Fruit fly (Drosophila melanogaster): ENCODE measurements around the gene Mzt1.
A peak's percentile ranks its signal among the peaks of the same experiment; 100 is the strongest.

The Mzt1 gene

DNA sequence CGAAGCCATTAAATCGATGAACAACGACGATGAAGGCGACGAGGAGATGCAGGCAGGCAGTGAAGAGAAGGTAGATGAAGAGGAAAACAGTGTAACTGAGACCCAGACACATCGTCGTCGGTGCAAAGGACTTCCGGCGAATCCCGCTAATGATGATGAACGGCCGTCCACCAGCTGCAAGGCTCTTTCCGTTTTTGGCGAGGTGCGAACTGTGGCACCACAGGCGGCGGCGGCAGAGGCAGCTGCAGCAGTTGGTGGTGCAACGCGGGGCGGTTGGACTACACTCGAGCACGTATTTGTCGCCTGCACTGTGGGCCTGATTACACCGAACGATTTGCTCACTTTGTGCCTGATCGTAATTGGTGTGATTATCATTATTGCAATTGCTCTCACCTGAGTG lies 18.9 kb downstream of the Mzt1 start:
- TF ChIP-seq bab1 (GFP tag; optimal IDR thresholded peaks at IDR 0.05): no peak
- TF ChIP-seq CG7101 (tag; optimal IDR thresholded peaks at IDR 0.05): no peak
- TF ChIP-seq toe (GFP tag; optimal IDR thresholded peaks at IDR 0.05): no peak
- no peak for TF ChIP-seq CG11617 (GFP tag; optimal IDR thresholded peaks at IDR 0.05)
- TF ChIP-seq pad (GFP tag; optimal IDR thresholded peaks at IDR 0.05): no peak
- TF ChIP-seq cnc (optimal IDR thresholded peaks at IDR 0.05): no peak
- TF ChIP-seq CG33017 (tag; optimal IDR thresholded peaks at IDR 0.05): no peak
- TF ChIP-seq Mnt (GFP tag; optimal IDR thresholded peaks at IDR 0.05): no peak
- TF ChIP-seq kay (GFP tag; ENCODE audit: borderline replicate concordance): no peak
- TF ChIP-seq Clk (GFP tag; optimal IDR thresholded peaks at IDR 0.05): no peak
- TF ChIP-seq Crg-1 (GFP tag; optimal IDR thresholded peaks at IDR 0.05): no peak
- TF ChIP-seq ovo (GFP tag; optimal IDR thresholded peaks at IDR 0.05): no peak
- no peak for TF ChIP-seq CG14711 (tag; optimal IDR thresholded peaks at IDR 0.05)
- no peak for TF ChIP-seq CG7045 (GFP tag; optimal IDR thresholded peaks at IDR 0.05)

DNA sequence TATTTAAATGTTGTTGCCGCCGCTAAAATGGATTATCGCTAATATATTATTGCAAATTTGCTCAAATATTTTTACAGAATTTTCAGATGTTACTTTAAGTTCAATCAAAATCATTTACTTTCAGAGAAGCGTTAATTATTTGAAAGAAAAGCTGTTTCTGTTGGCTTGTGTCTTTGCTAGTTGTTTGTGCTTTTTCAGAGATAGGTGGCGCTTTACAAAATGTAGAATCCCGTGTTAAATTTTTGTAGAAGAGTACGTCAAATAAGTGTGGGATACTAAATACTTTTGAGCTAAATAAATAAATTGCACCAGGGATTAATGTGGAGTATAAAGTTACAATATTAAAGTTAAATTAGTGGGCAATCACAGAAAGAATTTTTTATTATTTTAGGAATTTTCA lies 20.2 kb downstream of the Mzt1 start:
- no peak for TF ChIP-seq kay (GFP tag; ENCODE audit: borderline replicate concordance)
- TF ChIP-seq CG7101 (tag; optimal IDR thresholded peaks at IDR 0.05): no peak
- no peak for TF ChIP-seq ovo (GFP tag; optimal IDR thresholded peaks at IDR 0.05)
- peak; percentile 10 for TF ChIP-seq bab1 (GFP tag; optimal IDR thresholded peaks at IDR 0.05)

DNA sequence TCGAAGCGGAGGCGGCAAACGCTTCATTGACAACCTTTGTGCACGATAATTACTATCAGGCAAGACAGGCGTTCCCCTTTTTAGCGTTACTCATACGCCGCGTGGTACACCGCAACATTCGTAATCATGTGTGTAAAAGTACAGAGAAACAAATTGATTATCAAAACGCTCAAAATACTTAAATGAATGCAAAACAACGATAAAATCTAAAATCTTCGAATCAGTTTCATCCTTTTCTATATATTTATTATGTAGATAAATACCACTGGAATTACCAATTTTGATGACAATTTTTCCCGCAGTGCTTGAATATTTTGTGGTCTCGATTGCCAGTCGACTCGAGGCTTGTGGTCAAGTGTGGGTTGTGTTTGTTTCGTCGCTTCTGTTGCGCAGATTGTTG lies 21.8 kb downstream of the Mzt1 start:
- TF ChIP-seq CG7101 (tag; optimal IDR thresholded peaks at IDR 0.05): no peak
- no peak for TF ChIP-seq CG7045 (GFP tag; optimal IDR thresholded peaks at IDR 0.05)

DNA sequence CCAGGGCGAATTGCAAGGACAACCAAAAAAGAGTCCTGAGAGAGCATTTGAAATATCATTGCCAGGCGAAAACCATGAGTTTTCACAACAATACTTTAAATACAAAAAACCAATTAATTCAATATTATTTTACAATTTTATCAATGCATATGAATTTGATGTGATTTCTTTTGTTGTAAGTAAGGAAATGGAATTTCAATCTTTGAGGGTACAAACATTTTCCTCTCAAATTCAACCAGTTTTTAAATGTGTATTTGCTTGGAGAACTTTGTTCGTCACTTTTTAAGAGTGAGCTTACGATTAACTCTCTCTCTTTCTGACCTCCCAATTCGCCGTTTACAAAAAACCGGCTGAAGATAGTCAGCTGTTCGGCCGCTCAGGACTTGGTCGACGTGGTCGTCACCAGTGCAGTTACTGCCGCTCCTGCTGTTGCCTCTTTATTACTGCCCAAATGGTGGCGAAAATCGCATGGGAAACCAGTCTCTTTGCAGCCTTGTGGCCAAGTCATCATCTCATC lies 22.6 kb downstream of the Mzt1 start:
- TF ChIP-seq CG33017 (tag; optimal IDR thresholded peaks at IDR 0.05) (peak; percentile 68), Crg-1 (GFP tag; optimal IDR thresholded peaks at IDR 0.05) (no peak), CG7101 (tag; optimal IDR thresholded peaks at IDR 0.05) (peak; percentile 54), CG5204 (GFP tag; optimal IDR thresholded peaks at IDR 0.05) (peak; percentile 53), CG7045 (GFP tag; optimal IDR thresholded peaks at IDR 0.05) (peak; percentile 83), Mnt (GFP tag; optimal IDR thresholded peaks at IDR 0.05) (no peak), CG12768 (GFP tag; optimal IDR thresholded peaks at IDR 0.05) (peak; percentile 63), CG11617 (GFP tag; optimal IDR thresholded peaks at IDR 0.05) (peak; percentile 44), toe (GFP tag; optimal IDR thresholded peaks at IDR 0.05) (peak; percentile 41), CG14711 (tag; optimal IDR thresholded peaks at IDR 0.05) (peak; percentile 57), Hr96 (GFP tag; optimal IDR thresholded peaks at IDR 0.05) (peak; percentile 12), Clk (GFP tag; optimal IDR thresholded peaks at IDR 0.05) (no peak)

DNA sequence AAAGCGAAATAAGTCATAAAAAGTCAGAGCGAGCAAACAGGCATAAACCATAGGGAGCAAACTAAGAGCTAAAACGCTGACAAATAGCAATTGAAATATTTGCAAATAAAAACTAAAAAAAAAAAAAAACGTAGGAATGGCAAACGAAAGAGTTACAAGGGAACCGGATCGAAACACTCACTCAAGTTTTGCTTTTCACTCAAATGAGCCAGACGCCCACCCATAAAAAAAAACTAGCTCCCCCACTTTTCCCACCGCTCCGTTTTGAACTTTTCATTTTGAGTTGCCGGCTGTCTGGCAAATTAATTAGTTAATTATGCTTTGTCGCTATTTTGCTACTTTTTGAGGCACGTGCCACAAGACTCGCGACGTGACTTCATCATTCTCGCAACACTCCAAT lies 25.8 kb downstream of the Mzt1 start:
- TF ChIP-seq CG14711 (tag; optimal IDR thresholded peaks at IDR 0.05): no peak
- peak; percentile 35 for TF ChIP-seq tj (GFP tag; optimal IDR thresholded peaks at IDR 0.05)

DNA sequence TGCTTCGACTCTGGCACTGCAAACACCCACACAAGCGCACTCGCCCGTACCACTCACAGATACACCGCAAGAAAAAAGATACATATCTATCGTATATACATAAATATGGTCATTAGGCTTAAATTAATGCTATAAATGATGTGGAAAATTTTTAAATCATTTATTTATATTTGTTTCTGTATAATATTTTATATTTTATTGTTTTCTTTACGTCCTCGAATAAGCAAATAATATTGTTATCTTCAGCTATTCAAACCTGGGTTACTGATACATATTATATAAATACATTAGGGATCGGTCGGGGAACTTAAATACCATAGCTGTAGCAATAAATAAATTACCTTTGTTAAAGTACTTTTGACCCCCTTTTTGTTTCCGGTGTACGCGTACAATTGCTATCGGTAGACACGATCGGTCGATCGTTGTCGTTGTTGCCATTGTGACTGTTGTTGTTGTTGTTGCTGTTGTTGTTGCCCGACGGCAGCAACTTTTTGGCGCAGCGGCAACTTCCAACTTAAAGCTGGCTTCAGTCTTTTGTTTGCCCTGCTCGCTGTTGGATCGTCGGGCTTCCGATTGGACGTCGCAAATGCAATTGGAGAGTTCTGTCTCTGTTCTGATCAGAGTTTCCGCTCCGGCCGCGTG lies 28.5 kb downstream of the Mzt1 start:
- TF ChIP-seq Crg-1 (GFP tag; optimal IDR thresholded peaks at IDR 0.05) (peak; percentile 22), CG5204 (GFP tag; optimal IDR thresholded peaks at IDR 0.05) (peak; percentile 32), Clk (GFP tag; optimal IDR thresholded peaks at IDR 0.05) (no peak), cnc (optimal IDR thresholded peaks at IDR 0.05) (no peak), CG14711 (tag; optimal IDR thresholded peaks at IDR 0.05) (peak; percentile 61), pad (GFP tag; optimal IDR thresholded peaks at IDR 0.05) (peak; percentile 80), Mnt (GFP tag; optimal IDR thresholded peaks at IDR 0.05) (no peak), tj (GFP tag; optimal IDR thresholded peaks at IDR 0.05) (peak; percentile 76), kay (GFP tag; ENCODE audit: borderline replicate concordance) (peak; percentile 42), CG1620 (GFP tag; optimal IDR thresholded peaks at IDR 0.05) (peak; percentile 18), Hr96 (GFP tag; optimal IDR thresholded peaks at IDR 0.05) (peak; percentile 1), CG7101 (tag; optimal IDR thresholded peaks at IDR 0.05) (peak; percentile 65), bab1 (GFP tag; optimal IDR thresholded peaks at IDR 0.05) (peak; percentile 94), CG11617 (GFP tag; optimal IDR thresholded peaks at IDR 0.05) (peak; percentile 82), CG7045 (GFP tag; optimal IDR thresholded peaks at IDR 0.05) (peak; percentile 77), cic (GFP tag; optimal IDR thresholded peaks at IDR 0.05) (no peak), ovo (GFP tag; optimal IDR thresholded peaks at IDR 0.05) (no peak), toe (GFP tag; optimal IDR thresholded peaks at IDR 0.05) (peak; percentile 20), CG33017 (tag; optimal IDR thresholded peaks at IDR 0.05) (peak; percentile 48), CG12768 (GFP tag; optimal IDR thresholded peaks at IDR 0.05) (peak; percentile 11)

DNA sequence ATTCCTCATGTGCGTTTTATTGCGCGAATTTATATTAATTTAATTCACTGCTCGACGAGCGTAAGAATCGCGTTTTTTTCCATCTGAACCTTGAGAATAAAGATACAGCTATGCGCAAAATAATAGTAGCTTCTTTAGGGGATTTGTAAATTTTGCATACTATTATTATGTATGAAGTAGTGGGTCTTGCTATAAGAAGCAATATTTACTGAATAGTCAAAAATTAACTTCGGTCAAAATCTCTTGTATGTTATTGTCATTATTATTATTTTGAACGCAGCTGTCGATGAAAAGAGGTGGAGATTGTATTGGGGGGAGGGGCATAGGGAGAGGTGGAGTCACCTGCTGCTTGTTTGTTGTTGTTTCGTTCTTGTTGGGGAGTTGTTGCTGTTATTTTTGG lies 29.7 kb downstream of the Mzt1 start:
- TF ChIP-seq Clk (GFP tag; optimal IDR thresholded peaks at IDR 0.05): no peak
- peak; percentile 71 for TF ChIP-seq bab1 (GFP tag; optimal IDR thresholded peaks at IDR 0.05)
- TF ChIP-seq CG12768 (GFP tag; optimal IDR thresholded peaks at IDR 0.05): no peak
- TF ChIP-seq kay (GFP tag; ENCODE audit: borderline replicate concordance): peak; percentile 58
- TF ChIP-seq CG14711 (tag; optimal IDR thresholded peaks at IDR 0.05): peak; percentile 60
- TF ChIP-seq CG7045 (GFP tag; optimal IDR thresholded peaks at IDR 0.05): peak; percentile 4

Measured in whole organism, adult.